Fruit fly (Drosophila melanogaster): ENCODE measurements around the gene Tpc1.

Gene Tpc1

dm6 chr3R:10854243-10854874, 27.6 kb downstream of the Tpc1 start, which contains the start of the genes CG6567 and CG4511 (continued):
- peak; percentile 57 for TF ChIP-seq trem (tag; optimal IDR thresholded peaks at IDR 0.05)
- no peak for TF ChIP-seq C15 (GFP tag; IDR thresholded peaks at IDR 0.05)
- TF ChIP-seq br (optimal IDR thresholded peaks at IDR 0.05), result no peak
- no peak for TF ChIP-seq Asciz (GFP tag; optimal IDR thresholded peaks at IDR 0.05)
- TF ChIP-seq HmgD (GFP tag; optimal IDR thresholded peaks at IDR 0.05), result no peak
- TF ChIP-seq zfh2 (GFP tag; optimal IDR thresholded peaks at IDR 0.05), result no peak
- no peak for TF ChIP-seq CG6683 (GFP tag; optimal IDR thresholded peaks at IDR 0.05)
- no peak for TF ChIP-seq pros (GFP tag; optimal IDR thresholded peaks at IDR 0.05)
- no peak for TF ChIP-seq tin (GFP tag; optimal IDR thresholded peaks at IDR 0.05)
- no peak for TF ChIP-seq Chrac-16 (GFP tag; optimal IDR thresholded peaks at IDR 0.05)
- TF ChIP-seq CG3065 (GFP tag; optimal IDR thresholded peaks at IDR 0.05), result no peak
- no peak for TF ChIP-seq CG30403 (GFP tag; optimal IDR thresholded peaks at IDR 0.05)
- TF ChIP-seq CG17612 (GFP tag; IDR thresholded peaks at IDR 0.05), result no peak
- no peak for TF ChIP-seq corto (GFP tag; optimal IDR thresholded peaks at IDR 0.05)
- TF ChIP-seq CG4282 (GFP tag; optimal IDR thresholded peaks at IDR 0.05), result no peak
- no peak for TF ChIP-seq Gsc (GFP tag; IDR thresholded peaks at IDR 0.05)
- TF ChIP-seq usp (GFP tag; optimal IDR thresholded peaks at IDR 0.05), result no peak
- no peak for TF ChIP-seq NK7.1 (GFP tag; optimal IDR thresholded peaks at IDR 0.05)
- TF ChIP-seq B-H2 (GFP tag; optimal IDR thresholded peaks at IDR 0.05), result no peak
- peak; percentile 72 for TF ChIP-seq CG4617 (GFP tag; optimal IDR thresholded peaks at IDR 0.05; ENCODE audit: borderline replicate concordance)
- TF ChIP-seq jigr1 (GFP tag; IDR thresholded peaks at IDR 0.05), result no peak
- no peak for TF ChIP-seq Rfx (GFP tag; IDR thresholded peaks at IDR 0.05)
- no peak for TF ChIP-seq CG3838 (GFP tag; optimal IDR thresholded peaks at IDR 0.05)
- peak; percentile 45 for TF ChIP-seq Ets97D (GFP tag; optimal IDR thresholded peaks at IDR 0.05)
- TF ChIP-seq CG1832 (GFP tag; optimal IDR thresholded peaks at IDR 0.05), result no peak
- TF ChIP-seq CG9876 (GFP tag; optimal IDR thresholded peaks at IDR 0.05), result no peak
- TF ChIP-seq CG15073 (GFP tag; optimal IDR thresholded peaks at IDR 0.05), result no peak
- TF ChIP-seq salm (tag; optimal IDR thresholded peaks at IDR 0.05), result no peak
- TF ChIP-seq vvl (GFP tag; IDR thresholded peaks at IDR 0.05), result no peak
- no peak for TF ChIP-seq CG5245 (GFP tag; optimal IDR thresholded peaks at IDR 0.05)
- no peak for TF ChIP-seq onecut (GFP tag; IDR thresholded peaks at IDR 0.05)
- TF ChIP-seq Ravus (GFP tag; IDR thresholded peaks at IDR 0.05), result no peak
- TF ChIP-seq CG32532 (GFP tag; IDR thresholded peaks at IDR 0.05), result no peak
- no peak for TF ChIP-seq Awh (GFP tag; IDR thresholded peaks at IDR 0.05)
- no peak for TF ChIP-seq hb (GFP tag; IDR thresholded peaks at IDR 0.05; ENCODE audit: partially characterized antibody)
- no peak for TF ChIP-seq CG5180 (GFP tag; optimal IDR thresholded peaks at IDR 0.05)
- no peak for TF ChIP-seq CG9437 (GFP tag; optimal IDR thresholded peaks at IDR 0.05)
- peak; percentile 48 for TF ChIP-seq sug (tag; optimal IDR thresholded peaks at IDR 0.05)

- no peak for TF ChIP-seq CG18619 (GFP tag; optimal IDR thresholded peaks at IDR 0.05)
- TF ChIP-seq nerfin-2 (GFP tag; IDR thresholded peaks at IDR 0.05; ENCODE audit: partially characterized antibody), result no peak
- no peak for TF ChIP-seq Dbx (GFP tag; IDR thresholded peaks at IDR 0.05)
- TF ChIP-seq chm (GFP tag; IDR thresholded peaks at IDR 0.05), result peak; percentile 53; the same call in 1 of the 2 replicates
- TF ChIP-seq CG8290 (GFP tag; optimal IDR thresholded peaks at IDR 0.05), result peak; percentile 20
- no peak for TF ChIP-seq CG8290 (tag; optimal IDR thresholded peaks at IDR 0.05)
- TF ChIP-seq dan (GFP tag; IDR thresholded peaks at IDR 0.05), result no peak
- no peak for TF ChIP-seq vfl (GFP tag; optimal IDR thresholded peaks at IDR 0.05)
- TF ChIP-seq MBD-R2 (GFP tag; IDR thresholded peaks at IDR 0.05), result 0 out of 2 replicates have a peak, but pooled peaks have one; percentile 21
- TF ChIP-seq Ada2b (GFP tag; IDR thresholded peaks at IDR 0.05), result no peak
- no peak for TF ChIP-seq fd64A (GFP tag; optimal IDR thresholded peaks at IDR 0.05)
- TF ChIP-seq gem (tag; optimal IDR thresholded peaks at IDR 0.05), result no peak
- no peak for TF ChIP-seq HHEX (GFP tag; optimal IDR thresholded peaks at IDR 0.05)
- no peak for TF ChIP-seq Gsc (GFP tag; IDR thresholded peaks at IDR 0.05)
- TF ChIP-seq ase (GFP tag; IDR thresholded peaks at IDR 0.05), result no peak
- no peak for TF ChIP-seq CG12236 (GFP tag; optimal IDR thresholded peaks at IDR 0.05)
- TF ChIP-seq tup (GFP tag; optimal IDR thresholded peaks at IDR 0.05), result no peak
Observed at dm6 chr3R:10852232-10852774, 29.7 kb downstream of the Tpc1 start, which contains the start of gene CG4565. Gene CG4565 (plus strand): TSS chr3R:10852724.
